Worm (Caenorhabditis elegans): ENCODE results near the gene T15H9.4.

T15H9.4 gene

DNA sequence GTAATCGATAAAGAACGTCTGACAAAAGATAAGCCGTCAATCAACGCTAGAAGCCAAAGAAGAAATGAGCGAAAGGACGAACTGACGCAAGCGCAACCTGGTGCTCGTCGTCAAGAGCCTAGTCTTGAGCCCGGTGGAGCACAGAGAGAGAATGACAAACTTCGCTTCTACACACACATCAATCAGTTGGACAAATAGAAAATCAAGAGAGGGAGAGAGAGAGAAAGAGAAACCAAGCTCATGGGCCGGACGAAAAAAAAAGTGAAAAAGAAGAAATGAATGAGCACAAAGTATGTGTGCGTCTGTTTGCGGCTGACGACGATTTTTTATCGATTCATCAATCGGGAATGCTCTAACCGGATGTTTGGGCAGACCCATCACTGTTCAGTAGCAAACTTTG is 9.4 kb downstream of the T15H9.4 start (continued):
- no peak for TF ChIP-seq Y116A8C.19 (tag; optimal IDR thresholded peaks at IDR 0.05; ENCODE audit: borderline replicate concordance)
- TF ChIP-seq jun-1 (tag; optimal IDR thresholded peaks at IDR 0.05), result no peak
- TF ChIP-seq grh-1 (GFP tag; IDR thresholded peaks at IDR 0.05), result no peak
- TF ChIP-seq nhr-84 (tag; optimal IDR thresholded peaks at IDR 0.05), result no peak
- TF ChIP-seq sup-37 (GFP tag; optimal IDR thresholded peaks at IDR 0.05), result no peak
- peak; percentile 66 for TF ChIP-seq rnt-1 (tag; optimal IDR thresholded peaks at IDR 0.05)
- no peak for TF ChIP-seq vab-15 (tag; optimal IDR thresholded peaks at IDR 0.05)
- TF ChIP-seq unc-86 (tag; optimal IDR thresholded peaks at IDR 0.05), result no peak
- no peak for TF ChIP-seq hpl-2 (GFP tag; optimal IDR thresholded peaks at IDR 0.05)
- TF ChIP-seq elt-3 (tag; optimal IDR thresholded peaks at IDR 0.05), result no peak
- TF ChIP-seq nhr-237 (tag; optimal IDR thresholded peaks at IDR 0.05), result no peak
- peak; percentile 10 for TF ChIP-seq swsn-7 (tag; optimal IDR thresholded peaks at IDR 0.05)
- TF ChIP-seq C34B4.2 (tag; optimal IDR thresholded peaks at IDR 0.05), result no peak
- no peak for TF ChIP-seq unc-130 (tag; optimal IDR thresholded peaks at IDR 0.05)
- TF ChIP-seq nhr-77 (tag; optimal IDR thresholded peaks at IDR 0.05), result peak; percentile 35
- TF ChIP-seq unc-30 (tag; optimal IDR thresholded peaks at IDR 0.05), result no peak
- no peak for TF ChIP-seq irx-1 (tag; optimal IDR thresholded peaks at IDR 0.05)
- no peak for TF ChIP-seq ceh-63 (GFP tag; optimal IDR thresholded peaks at IDR 0.05)
- no peak for TF ChIP-seq lin-13 (GFP tag; optimal IDR thresholded peaks at IDR 0.05)
- no peak for TF ChIP-seq isw-1 (GFP tag; IDR thresholded peaks at IDR 0.05)
- TF ChIP-seq dpl-1 (GFP tag; optimal IDR thresholded peaks at IDR 0.05), result no peak
- TF ChIP-seq aha-1 (tag; optimal IDR thresholded peaks at IDR 0.05), result no peak
- no peak for TF ChIP-seq zag-1 (tag; optimal IDR thresholded peaks at IDR 0.05)
- TF ChIP-seq nhr-90 (tag; optimal IDR thresholded peaks at IDR 0.05; ENCODE audit: poor library complexity), result no peak
- no peak for TF ChIP-seq nhr-76 (tag; optimal IDR thresholded peaks at IDR 0.05)
- TF ChIP-seq lin-15B (tag; optimal IDR thresholded peaks at IDR 0.05), result no peak
- TF ChIP-seq fos-1 (tag; optimal IDR thresholded peaks at IDR 0.05), result no peak
- TF ChIP-seq nhr-19 (GFP tag; conservative IDR thresholded peaks at IDR 0.05), result peak; percentile 15
- no peak for TF ChIP-seq zip-4 (GFP tag; optimal IDR thresholded peaks at IDR 0.05)
- TF ChIP-seq fkh-4 (tag; optimal IDR thresholded peaks at IDR 0.05; ENCODE audit: borderline replicate concordance), result no peak
- no peak for TF ChIP-seq unc-98 (GFP tag; IDR thresholded peaks at IDR 0.05)

DNA sequence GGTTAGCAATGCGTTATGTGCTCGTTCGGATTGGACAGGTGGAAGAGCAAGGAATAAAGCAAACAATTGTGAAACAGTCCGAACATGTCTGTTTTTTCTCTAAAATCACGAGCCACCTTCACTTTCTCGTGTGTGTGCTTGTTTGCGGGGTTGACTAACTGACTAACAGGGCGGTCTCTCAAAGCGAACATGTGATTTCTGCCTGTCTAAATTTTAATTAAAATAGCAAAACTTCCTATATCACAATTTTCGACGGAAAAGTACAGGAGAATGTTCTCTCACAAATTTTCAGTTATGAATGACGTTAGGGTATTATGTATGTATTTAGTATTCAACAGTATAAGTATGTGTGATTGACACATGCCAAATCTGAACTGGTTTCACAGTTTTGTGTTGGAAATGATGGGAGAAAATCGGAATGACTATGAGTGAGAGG is 10.3 kb downstream of the T15H9.4 start:
- no peak for TF ChIP-seq sox-4 (tag; optimal IDR thresholded peaks at IDR 0.05)
- no peak for TF ChIP-seq swsn-7 (tag; optimal IDR thresholded peaks at IDR 0.05)
- no peak for TF ChIP-seq zip-4 (GFP tag; optimal IDR thresholded peaks at IDR 0.05)
- TF ChIP-seq pag-3 (tag; optimal IDR thresholded peaks at IDR 0.05; ENCODE audit: borderline replicate concordance, insufficient read depth), result no peak
- TF ChIP-seq nhr-20 (tag; optimal IDR thresholded peaks at IDR 0.05), result peak; percentile 9
- no peak for TF ChIP-seq vab-15 (tag; optimal IDR thresholded peaks at IDR 0.05)
- no peak for TF ChIP-seq grh-1 (GFP tag; IDR thresholded peaks at IDR 0.05)
- no peak for TF ChIP-seq mab-9 (GFP tag; IDR thresholded peaks at IDR 0.05)
- no peak for TF ChIP-seq aly-2 (tag; optimal IDR thresholded peaks at IDR 0.05)
- peak in 1 of 2 experiments; percentile 40 for TF ChIP-seq lin-35 (GFP tag; optimal IDR thresholded peaks at IDR 0.05)
- TF ChIP-seq blmp-1 (tag; optimal IDR thresholded peaks at IDR 0.05), result peak; percentile 23
- no peak for TF ChIP-seq pqm-1 (tag; optimal IDR thresholded peaks at IDR 0.05)
- TF ChIP-seq lin-14 (GFP tag; optimal IDR thresholded peaks at IDR 0.05), result peak; percentile 39
- TF ChIP-seq tbx-2 (tag; optimal IDR thresholded peaks at IDR 0.05), result no peak
- no peak for TF ChIP-seq efl-3 (GFP tag; optimal IDR thresholded peaks at IDR 0.05)
- TF ChIP-seq C16A3.4 (tag; optimal IDR thresholded peaks at IDR 0.05), result no peak
- TF ChIP-seq nhr-71 (tag; optimal IDR thresholded peaks at IDR 0.05), result peak; percentile 44
- TF ChIP-seq mdl-1 (tag; optimal IDR thresholded peaks at IDR 0.05), result peak in 1 of 2 experiments; percentile 74
- TF ChIP-seq ceh-63 (GFP tag; optimal IDR thresholded peaks at IDR 0.05), result no peak
- no peak for TF ChIP-seq efl-1 (optimal IDR thresholded peaks at IDR 0.05)
- TF ChIP-seq efl-1 (GFP tag; optimal IDR thresholded peaks at IDR 0.05 in 1 of 2), result peak in 1 of 2 experiments; percentile 94
- TF ChIP-seq snpc-4 (tag; optimal IDR thresholded peaks at IDR 0.05), result no peak
- no peak for TF ChIP-seq fkh-10 (GFP tag; optimal IDR thresholded peaks at IDR 0.05)
